Fruit fly (Drosophila melanogaster): ENCODE results near the gene CG14086.

The CG14086 gene

dm6 chr3L:19254715-19255428 lies 20.7 kb upstream of the CG14086 start, which contains the start of the genes mRpL21 and rept (continued):
- no peak for TF ChIP-seq gsb-n (tag; optimal IDR thresholded peaks at IDR 0.05)
- no peak for TF ChIP-seq CG6813 (GFP tag; optimal IDR thresholded peaks at IDR 0.05)
- TF ChIP-seq tap (tag; optimal IDR thresholded peaks at IDR 0.05): peak; percentile 3
- peak; percentile 22 for TF ChIP-seq pum (GFP tag; optimal IDR thresholded peaks at IDR 0.05)
- TF ChIP-seq Dek (tag; optimal IDR thresholded peaks at IDR 0.05): peak; percentile 11
- TF ChIP-seq ac (GFP tag; optimal IDR thresholded peaks at IDR 0.05): no peak
- no peak for TF ChIP-seq bowl (GFP tag; IDR thresholded peaks at IDR 0.05)
- no peak for TF ChIP-seq fd64A (GFP tag; optimal IDR thresholded peaks at IDR 0.05)
- no peak for TF ChIP-seq slp2 (GFP tag; optimal IDR thresholded peaks at IDR 0.05)
- peak; percentile 61 for TF ChIP-seq PHDP (tag; optimal IDR thresholded peaks at IDR 0.05)
- no peak for TF ChIP-seq CG5180 (GFP tag; optimal IDR thresholded peaks at IDR 0.05)
- TF ChIP-seq CG15479 (GFP tag; optimal IDR thresholded peaks at IDR 0.05): no peak
- TF ChIP-seq nerfin-1 (tag; optimal IDR thresholded peaks at IDR 0.05): peak; percentile 36
- TF ChIP-seq eyg (GFP tag; optimal IDR thresholded peaks at IDR 0.05): no peak
- TF ChIP-seq abd-A (tag; optimal IDR thresholded peaks at IDR 0.05): no peak
- TF ChIP-seq CG10565 (GFP tag; optimal IDR thresholded peaks at IDR 0.05): peak; percentile 27
- TF ChIP-seq sug (tag; optimal IDR thresholded peaks at IDR 0.05): peak; percentile 66
- TF ChIP-seq Nf-YA (GFP tag; IDR thresholded peaks at IDR 0.05): no peak
- no peak for TF ChIP-seq Dip2 (GFP tag; IDR thresholded peaks at IDR 0.05)
- peak; percentile 52 for TF ChIP-seq unpg (GFP tag; optimal IDR thresholded peaks at IDR 0.05)
- TF ChIP-seq Mrtf (GFP tag; IDR thresholded peaks at IDR 0.05): peak; percentile 32; the same call in 1 of the 3 replicates
- TF ChIP-seq D19A (tag; optimal IDR thresholded peaks at IDR 0.05): no peak
- no peak for TF ChIP-seq emc (GFP tag; optimal IDR thresholded peaks at IDR 0.05)
- no peak for TF ChIP-seq CG11696 (GFP tag; IDR thresholded peaks at IDR 0.05)
- peak; percentile 77 for TF ChIP-seq Fer1 (GFP tag; optimal IDR thresholded peaks at IDR 0.05)
- no peak for TF ChIP-seq Hey (tag; optimal IDR thresholded peaks at IDR 0.05)
- TF ChIP-seq Ada2b (GFP tag; IDR thresholded peaks at IDR 0.05): no peak
- TF ChIP-seq rib (GFP tag; IDR thresholded peaks at IDR 0.05): no peak
- no peak for TF ChIP-seq CG1832 (GFP tag; optimal IDR thresholded peaks at IDR 0.05)
- TF ChIP-seq lov (optimal IDR thresholded peaks at IDR 0.05): no peak
- no peak for TF ChIP-seq lov (GFP tag; IDR thresholded peaks at IDR 0.05)
- TF ChIP-seq E2f1 (GFP tag; IDR thresholded peaks at IDR 0.05): peak; percentile 33; the same call in 1 of the 2 replicates
- no peak for TF ChIP-seq wek (GFP tag; optimal IDR thresholded peaks at IDR 0.05)
- peak; percentile 46 for TF ChIP-seq CG9727 (GFP tag; optimal IDR thresholded peaks at IDR 0.05)
- peak; percentile 48 for TF ChIP-seq CG7839 (tag; optimal IDR thresholded peaks at IDR 0.05)
- TF ChIP-seq vvl (GFP tag; IDR thresholded peaks at IDR 0.05): peak; percentile 62
- TF ChIP-seq CG30020 (tag; optimal IDR thresholded peaks at IDR 0.05): peak; percentile 53
- peak; percentile 5 for TF ChIP-seq Nf-YB (GFP tag; optimal IDR thresholded peaks at IDR 0.05)
- TF ChIP-seq CG11504 (tag; optimal IDR thresholded peaks at IDR 0.05): peak; percentile 47
- no peak for TF ChIP-seq hkb (optimal IDR thresholded peaks at IDR 0.05)
- 0 out of 2 replicates have a peak, but pooled peaks have one; percentile 17 for TF ChIP-seq hkb (GFP tag; IDR thresholded peaks at IDR 0.05)
- no peak for TF ChIP-seq Awh (GFP tag; IDR thresholded peaks at IDR 0.05)
- TF ChIP-seq CG4854 (GFP tag; optimal IDR thresholded peaks at IDR 0.05): peak; percentile 54
- peak; percentile 67 for TF ChIP-seq CG9797 (GFP tag; optimal IDR thresholded peaks at IDR 0.05)
- TF ChIP-seq CG4360 (GFP tag; IDR thresholded peaks at IDR 0.05): no peak
- peak; percentile 48 for TF ChIP-seq Xbp1 (GFP tag; optimal IDR thresholded peaks at IDR 0.05)
- TF ChIP-seq lilli (GFP tag; optimal IDR thresholded peaks at IDR 0.05): peak; percentile 80
- peak; percentile 51 for TF ChIP-seq az2 (GFP tag; optimal IDR thresholded peaks at IDR 0.05)
- no peak for TF ChIP-seq en (GFP tag; optimal IDR thresholded peaks at IDR 0.05)
- TF ChIP-seq zen (tag; optimal IDR thresholded peaks at IDR 0.05): peak; percentile 45

Data from whole organism, embryonic.